Fruit fly (Drosophila melanogaster) whole organism, pupa: ENCODE measurements around the gene CG43923.

Experiments
- CG14655 ChIP-seq: fragments of 200-800 bp; sonication (Bioruptor generic); optimal IDR thresholded peaks from 3 replicates; lab custom pipeline; 2017; ENCODE audit warnings: mild to moderate bottlenecking, missing biosample characterization, missing genetic modification reagents, missing genetic modification characterization
- CG8159 ChIP-seq: fragments of 200-800 bp; sonication (Bioruptor generic); optimal IDR thresholded peaks from 3 replicates; lab custom pipeline; 2018; ENCODE audit warnings: missing biosample characterization, mild to moderate bottlenecking, missing genetic modification characterization, moderate library complexity
- CG8301 ChIP-seq: fragments of 200-800 bp; sonication (Bioruptor generic); optimal IDR thresholded peaks from 2 replicates; lab custom pipeline; 2018; ENCODE audit warnings: missing biosample characterization, mild to moderate bottlenecking, missing genetic modification characterization
- Pif1A ChIP-seq: fragments of 200-800 bp; sonication (Bioruptor generic); optimal IDR thresholded peaks from 3 replicates; lab custom pipeline; 2016; ENCODE audit warnings: missing biosample characterization, missing genetic modification characterization

- TF ChIP-seq CG14655 (GFP tag; lab: Kevin White, UChicago) (no peak), Pif1A (GFP tag; lab: Kevin White, UChicago) (no peak), CG8159 (tag; lab: Kevin White, UChicago) (no peak), CG8301 (no peak)
Observed at dm6 chr2L:15628378-15628777, 47.5 kb downstream of the CG43923 start, which contains the start of gene CG7631.
